Fruit fly (Drosophila melanogaster) whole organism, embryonic: ENCODE results near the gene CG14715.

Experiments used
- Aef1 ChIP-seq: fragments of 200-800 bp; sonication (Bioruptor generic); IDR thresholded peaks from 3 replicates; pipeline ENCODE4 v1.3.6; 2022; ENCODE audit warnings: missing biosample characterization, missing genetic modification characterization
- Atf3 ChIP-seq: fragments of 200-800 bp; sonication (Bioruptor generic); optimal IDR thresholded peaks from 3 replicates; lab custom pipeline; 2016; ENCODE audit warnings: missing biosample characterization, missing genetic modification characterization
- CG10654 ChIP-seq: fragments of 200-800 bp; sonication (Bioruptor generic); optimal IDR thresholded peaks from 2 replicates; lab custom pipeline; 2016; ENCODE audit warnings: missing biosample characterization, missing genetic modification characterization
- CG11695 ChIP-seq: fragments of 200-800 bp; sonication (Bioruptor generic); IDR thresholded peaks from 3 replicates; pipeline ENCODE4 v1.3.6; 2022; ENCODE audit warnings: missing biosample characterization, missing genetic modification characterization
- CG12391 ChIP-seq: fragments of 200-800 bp; sonication (Bioruptor generic); optimal IDR thresholded peaks from 3 replicates; lab custom pipeline; 2018; ENCODE audit warnings: missing biosample characterization, mild to moderate bottlenecking, missing genetic modification characterization, moderate library complexity
- CG13624 ChIP-seq: fragments of 200-800 bp; sonication (Bioruptor generic); optimal IDR thresholded peaks from 2 replicates; lab custom pipeline; 2016; ENCODE audit warnings: missing biosample characterization, missing genetic modification characterization
- CG14441 ChIP-seq: fragments of 200-800 bp; sonication (Bioruptor generic); IDR thresholded peaks from 2 replicates; pipeline ENCODE4 v1.3.6; 2022; ENCODE audit warnings: missing biosample characterization, missing genetic modification characterization
- CG15269 ChIP-seq: fragments of 200-800 bp; sonication (Bioruptor generic); optimal IDR thresholded peaks from 2 replicates; lab custom pipeline; 2018; ENCODE audit warnings: missing biosample characterization, mild to moderate bottlenecking, missing genetic modification characterization, moderate library complexity
- CG1603 ChIP-seq: fragments of 200-800 bp; sonication (Bioruptor generic); optimal IDR thresholded peaks from 2 replicates; lab custom pipeline; 2019; ENCODE audit warnings: missing biosample characterization, mild to moderate bottlenecking, missing genetic modification characterization, moderate library complexity
- CG16813 ChIP-seq: fragments of 200-800 bp; sonication (Bioruptor generic); IDR thresholded peaks from 3 replicates; pipeline ENCODE4 v1.3.6; 2022; ENCODE audit warnings: missing biosample characterization, missing genetic modification characterization; ENCODE audit not compliant: partially characterized antibody
- CG16863 ChIP-seq: fragments of 200-800 bp; sonication (Bioruptor generic); optimal IDR thresholded peaks from 3 replicates; lab custom pipeline; 2016; ENCODE audit warnings: missing biosample characterization, missing genetic modification characterization
- CG1792 ChIP-seq: fragments of 200-800 bp; sonication (Bioruptor generic); optimal IDR thresholded peaks from 2 replicates; lab custom pipeline; 2016; ENCODE audit warnings: missing biosample characterization, missing genetic modification characterization
- CG18476 ChIP-seq: fragments of 200-800 bp; sonication (Bioruptor generic); optimal IDR thresholded peaks from 2 replicates; lab custom pipeline; 2016; ENCODE audit warnings: missing biosample characterization, mild to moderate bottlenecking, missing genetic modification characterization
- CG31365 ChIP-seq: fragments of 200-800 bp; sonication (Bioruptor generic); optimal IDR thresholded peaks from 2 replicates; lab custom pipeline; 2018; ENCODE audit warnings: missing biosample characterization, mild to moderate bottlenecking, missing genetic modification characterization
- CG3407 ChIP-seq: fragments of 200-800 bp; sonication (Bioruptor generic); optimal IDR thresholded peaks from 2 replicates; lab custom pipeline; 2018; ENCODE audit warnings: missing biosample characterization, mild to moderate bottlenecking, missing genetic modification characterization
- CG34422 ChIP-seq: fragments of 200-800 bp; sonication (Bioruptor generic); IDR thresholded peaks from 3 replicates; pipeline ENCODE4 v1.3.6; 2022; ENCODE audit warnings: missing biosample characterization, missing genetic modification characterization
- CG7357 ChIP-seq: fragments of 200-800 bp; sonication (Bioruptor generic); IDR thresholded peaks from 3 replicates; pipeline ENCODE4 v1.3.6; 2022; ENCODE audit warnings: missing biosample characterization, missing genetic modification characterization
- CHES-1-like ChIP-seq: fragments of 200-800 bp; sonication (Bioruptor generic); optimal IDR thresholded peaks from 2 replicates; lab custom pipeline; 2016; ENCODE audit warnings: missing biosample characterization, missing genetic modification characterization
- Dbx ChIP-seq: fragments of 200-800 bp; sonication (Bioruptor generic); IDR thresholded peaks from 3 replicates; pipeline ENCODE4 v1.3.6; 2022; ENCODE audit warnings: missing biosample characterization, missing genetic modification characterization
- Dek ChIP-seq: fragments of 200-800 bp; sonication (Bioruptor generic); optimal IDR thresholded peaks from 3 replicates; lab custom pipeline; 2019; ENCODE audit warnings: missing biosample characterization, mild to moderate bottlenecking, missing genetic modification characterization, moderate library complexity
- Dip3 ChIP-seq: fragments of 200-800 bp; sonication (Bioruptor generic); optimal IDR thresholded peaks from 3 replicates; lab custom pipeline; 2016; ENCODE audit warnings: missing biosample characterization, missing genetic modification characterization
- E2f1 ChIP-seq: fragments of 200-800 bp; sonication (Bioruptor generic); IDR thresholded peaks from 2 replicates; pipeline ENCODE4 v1.3.6; 2022; ENCODE audit warnings: missing biosample characterization, missing genetic modification characterization
- HmgD ChIP-seq: fragments of 200-800 bp; sonication (Bioruptor generic); optimal IDR thresholded peaks from 3 replicates; lab custom pipeline; 2016; ENCODE audit warnings: missing biosample characterization, missing genetic modification characterization
- Hr78 ChIP-seq, 2 experiments: fragments of 200-800 bp in 1 of 2; fragments of >200 bp in 1 of 2; sonication (Bioruptor generic) in 1 of 2; optimal IDR thresholded peaks; 2 replicates each; lab custom pipeline; 2017 to 2019; ENCODE audit warnings: missing biosample characterization in 2 of 2, missing genetic modification characterization in 2 of 2, mild to moderate bottlenecking in 1 of 2, moderate library complexity in 1 of 2
- Med ChIP-seq: fragments of 200-800 bp; sonication (Bioruptor generic); peaks from one replicate; lab custom pipeline; 2016; ENCODE audit warnings: missing biosample characterization, missing genetic modification characterization, mild to moderate bottlenecking, inconsistent platforms, moderate library complexity
- Oaz ChIP-seq: fragments of 200-800 bp; sonication (Bioruptor generic); IDR thresholded peaks from 2 replicates; pipeline ENCODE4 v1.3.6; 2022; ENCODE audit warnings: missing biosample characterization, missing genetic modification characterization
- Oli ChIP-seq: fragments of 200-800 bp; sonication (Bioruptor generic); optimal IDR thresholded peaks from 2 replicates; lab custom pipeline; 2018; ENCODE audit warnings: missing biosample characterization, mild to moderate bottlenecking, missing genetic modification characterization, moderate library complexity
- Rx ChIP-seq: fragments of 200-800 bp; sonication (Bioruptor generic); IDR thresholded peaks from 2 replicates; pipeline ENCODE4 v1.3.6; 2022; ENCODE audit warnings: missing biosample characterization, missing genetic modification characterization
- Sox100B ChIP-seq: fragments of 200-800 bp; sonication (Bioruptor generic); optimal IDR thresholded peaks from 3 replicates; lab custom pipeline; 2018; ENCODE audit warnings: missing biosample characterization, mild to moderate bottlenecking, missing genetic modification characterization
- chif ChIP-seq, 2 experiments: fragments of 200-800 bp; sonication (Bioruptor generic); optimal IDR thresholded peaks; 3 replicates each; lab custom pipeline; 2016; ENCODE audit warnings: missing biosample characterization in 2 of 2, missing genetic modification characterization in 2 of 2
- chn ChIP-seq: fragments of 200-800 bp; sonication (Bioruptor generic); optimal IDR thresholded peaks from 2 replicates; lab custom pipeline; 2016; ENCODE audit warnings: missing biosample characterization, missing genetic modification characterization
- crp ChIP-seq, 2 experiments: fragments of 200-800 bp; sonication (Bioruptor generic); optimal IDR thresholded peaks; 2 replicates in 1 of 2; 3 replicates in 1 of 2; lab custom pipeline; 2017; ENCODE audit warnings: missing biosample characterization in 2 of 2, missing genetic modification characterization in 2 of 2, mild to moderate bottlenecking in 1 of 2, moderate library complexity in 1 of 2
- dati ChIP-seq: fragments of 200-800 bp; sonication (Bioruptor generic); IDR thresholded peaks from 2 replicates; pipeline ENCODE4 v1.3.6; 2022; ENCODE audit warnings: missing biosample characterization, missing genetic modification characterization
- ewg ChIP-seq: fragments of 200-800 bp; sonication (Bioruptor generic); optimal IDR thresholded peaks from 3 replicates; lab custom pipeline; 2017; ENCODE audit warnings: mild to moderate bottlenecking, missing biosample characterization, missing genetic modification reagents, missing genetic modification characterization
- eyg ChIP-seq: fragments of 200-800 bp; sonication (Bioruptor generic); optimal IDR thresholded peaks from 3 replicates; lab custom pipeline; 2016; ENCODE audit warnings: missing biosample characterization, missing genetic modification characterization
- fd3F ChIP-seq: fragments of 200-800 bp; sonication (Bioruptor generic); optimal IDR thresholded peaks from 2 replicates; lab custom pipeline; 2018; ENCODE audit warnings: missing biosample characterization, mild to moderate bottlenecking, missing genetic modification characterization, moderate library complexity
- fd96Cb ChIP-seq: fragments of 200-800 bp; sonication (Bioruptor generic); optimal IDR thresholded peaks from 2 replicates; lab custom pipeline; 2018; ENCODE audit warnings: missing biosample characterization, mild to moderate bottlenecking, missing genetic modification characterization, moderate library complexity
- ftz-f1 ChIP-seq: fragments of 200-800 bp; sonication (Bioruptor generic); optimal IDR thresholded peaks from 2 replicates; lab custom pipeline; 2016; ENCODE audit warnings: missing biosample characterization, missing genetic modification characterization
- fu2 ChIP-seq: fragments of 200-800 bp; sonication (Bioruptor generic); optimal IDR thresholded peaks from 2 replicates; lab custom pipeline; 2016; ENCODE audit warnings: missing biosample characterization, missing genetic modification characterization
- gfzf ChIP-seq: fragments of 200-800 bp; sonication (Bioruptor generic); optimal IDR thresholded peaks from 2 replicates; lab custom pipeline; 2016; ENCODE audit warnings: missing biosample characterization, mild to moderate bottlenecking, missing genetic modification characterization, moderate library complexity
- jing ChIP-seq: fragments of 200-800 bp; sonication (Bioruptor generic); optimal IDR thresholded peaks from 2 replicates; lab custom pipeline; 2018; ENCODE audit warnings: missing biosample characterization, mild to moderate bottlenecking, missing genetic modification characterization
- klu ChIP-seq: fragments of 200-800 bp; sonication (Bioruptor generic); IDR thresholded peaks from 2 replicates; pipeline ENCODE4 v1.3.6; 2022; ENCODE audit warnings: missing biosample characterization, missing genetic modification characterization
- mirr ChIP-seq: fragments of 200-800 bp; sonication (Bioruptor generic); optimal IDR thresholded peaks from 3 replicates; lab custom pipeline; 2018; ENCODE audit warnings: missing biosample characterization, mild to moderate bottlenecking, missing genetic modification characterization
- p53 ChIP-seq: fragments of 200-800 bp; sonication (Bioruptor generic); optimal IDR thresholded peaks from 2 replicates; lab custom pipeline; 2016; ENCODE audit warnings: missing biosample characterization, missing genetic modification characterization
- phol ChIP-seq: fragments of 200-800 bp; sonication (Bioruptor generic); optimal IDR thresholded peaks from 3 replicates; lab custom pipeline; 2018; ENCODE audit warnings: missing biosample characterization, mild to moderate bottlenecking, missing genetic modification characterization, moderate library complexity
- pum ChIP-seq: fragments of 200-800 bp; sonication (Bioruptor generic); optimal IDR thresholded peaks from 2 replicates; lab custom pipeline; 2016; ENCODE audit warnings: missing biosample characterization, missing genetic modification characterization
- sens-2 ChIP-seq: fragments of 200-800 bp; sonication (Bioruptor generic); IDR thresholded peaks from 2 replicates; pipeline ENCODE4 v1.3.6; 2022; ENCODE audit warnings: missing biosample characterization, missing genetic modification characterization
- sim ChIP-seq: fragments of 200-800 bp; sonication (Bioruptor generic); IDR thresholded peaks from 2 replicates; pipeline ENCODE4 v1.3.6; 2022; ENCODE audit warnings: missing biosample characterization, missing genetic modification characterization
- trh ChIP-seq: fragments of 200-800 bp; sonication (Bioruptor generic); optimal IDR thresholded peaks from 2 replicates; lab custom pipeline; 2016; ENCODE audit warnings: missing biosample characterization, missing genetic modification characterization
- vfl ChIP-seq: fragments of 200-800 bp; sonication (Bioruptor generic); optimal IDR thresholded peaks from 2 replicates; lab custom pipeline; 2016; ENCODE audit warnings: missing biosample characterization, missing genetic modification characterization
- z ChIP-seq: fragments of 200-800 bp; sonication (Bioruptor generic); IDR thresholded peaks from 3 replicates; pipeline ENCODE4 v1.3.6; 2022; ENCODE audit warnings: missing biosample characterization, missing genetic modification characterization

Gene CG14715

DNA sequence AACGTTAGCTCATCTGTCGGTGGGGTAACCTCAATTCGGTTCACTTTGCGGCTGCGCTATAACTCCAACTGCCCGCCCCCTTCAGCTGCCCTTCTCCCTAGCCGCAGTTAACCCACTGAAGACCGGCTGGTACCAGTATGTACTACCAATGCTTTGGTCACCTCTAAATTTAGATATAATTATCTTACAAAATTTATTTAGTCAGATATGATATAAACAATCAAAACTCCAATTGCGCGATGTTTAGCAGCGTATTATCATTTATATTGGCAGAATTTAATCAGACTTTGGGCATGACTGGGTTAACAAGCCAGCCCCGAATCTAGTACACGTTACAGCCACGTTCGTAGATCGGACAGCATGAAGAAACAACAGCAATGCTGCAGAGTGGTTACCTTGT, 12.3 kb upstream of the CG14715 start (continued):
- TF ChIP-seq ftz-f1 (no peak), Aef1 (GFP tag; lab: Robert Waterston, UW) (0 out of 3 replicates have a peak, but pooled peaks have one; percentile 33), vfl (GFP tag; lab: Kevin White, UChicago) (no peak), CG18476 (GFP tag; lab: Kevin White, UChicago) (no peak), CG1792 (GFP tag; lab: Kevin White, UChicago) (no peak), Sox100B (GFP tag; lab: Kevin White, UChicago) (peak; percentile 40), z (no peak), CG34422 (no peak), chif (GFP tag; optimal IDR thresholded peaks at IDR 0.05; lab: Kevin White, UChicago) (peak in 1 of 2 experiments; percentile 21), CG16813 (GFP tag; lab: Robert Waterston, UW) (no peak), Rx (GFP tag; lab: Robert Waterston, UW) (no peak), CG12391 (tag; lab: Kevin White, UChicago) (peak; percentile 59), pum (GFP tag; lab: Kevin White, UChicago) (no peak), CG13624 (GFP tag; lab: Kevin White, UChicago) (no peak), Dbx (GFP tag; lab: Robert Waterston, UW) (no peak), sens-2 (GFP tag; lab: Robert Waterston, UW) (no peak), CG15269 (peak; percentile 83), Hr78 (GFP tag; optimal IDR thresholded peaks at IDR 0.05; lab: Kevin White, UChicago) (peak in 1 of 2 experiments; percentile 27), Med (GFP tag; lab: Kevin White, UChicago) (peak; percentile 84), Dek (peak; percentile 38), CG3407 (peak; percentile 14), CHES-1-like (no peak), Dip3 (GFP tag; lab: Kevin White, UChicago) (no peak), chn (GFP tag; lab: Kevin White, UChicago) (no peak), Oli (tag; lab: Kevin White, UChicago) (peak; percentile 71), trh (GFP tag; lab: Kevin White, UChicago) (no peak), CG14441 (GFP tag; lab: Robert Waterston, UW) (peak; percentile 70), CG31365 (tag; lab: Kevin White, UChicago) (no peak), klu (GFP tag; lab: Robert Waterston, UW) (no peak), jing (GFP tag; lab: Kevin White, UChicago) (no peak), HmgD (no peak), CG11695 (GFP tag; lab: Robert Waterston, UW) (peak; percentile 57; the same call in 1 of the 3 replicates), gfzf (GFP tag; lab: Kevin White, UChicago) (no peak), crp (GFP tag; optimal IDR thresholded peaks at IDR 0.05; lab: Kevin White, UChicago) (no peak), sim (0 out of 2 replicates have a peak, but pooled peaks have one; percentile 9), CG7357 (GFP tag; lab: Robert Waterston, UW) (peak; percentile 44; the same call in 2 of the 3 replicates), fu2 (GFP tag; lab: Kevin White, UChicago) (no peak), CG1603 (tag; lab: Kevin White, UChicago) (peak; percentile 65), CG10654 (GFP tag; lab: Kevin White, UChicago) (peak; percentile 4), CG16863 (no peak), fd3F (peak; percentile 20), mirr (GFP tag; lab: Kevin White, UChicago) (no peak), E2f1 (GFP tag; lab: Robert Waterston, UW) (peak; percentile 23; the same call in 1 of the 2 replicates), Oaz (GFP tag; lab: Robert Waterston, UW) (0 out of 2 replicates have a peak, but pooled peaks have one; percentile 34), Atf3 (no peak), eyg (no peak), fd96Cb (peak; percentile 47), p53 (no peak), ewg (peak; percentile 31), phol (tag; lab: Kevin White, UChicago) (peak; percentile 52), dati (GFP tag; lab: Robert Waterston, UW) (no peak)
